Worm (Caenorhabditis elegans) whole organism, L1 larva: ENCODE measurements around the gene clp-2.

Experiments used
- C04F5.9 ChIP-seq: sonication (generic microtip); optimal IDR thresholded peaks from 2 replicates; lab custom pipeline; 2016; ENCODE audit warnings: missing genetic modification characterization, missing compliant biosample characterization
- F16B12.6 ChIP-seq: fragments of 150-350 bp; optimal IDR thresholded peaks from 2 replicates; lab custom pipeline; 2014; ENCODE audit warnings: missing biosample characterization, missing genetic modification characterization
- ceh-63 ChIP-seq: fragments of 200-800 bp; sonication (Bioruptor generic); optimal IDR thresholded peaks from 2 replicates; lab custom pipeline; 2018; ENCODE audit warnings: mild to moderate bottlenecking, missing genetic modification characterization, missing compliant biosample characterization
- ceh-8 ChIP-seq: fragments of 200-800 bp; sonication (Bioruptor generic); optimal IDR thresholded peaks from 2 replicates; lab custom pipeline; 2018; ENCODE audit warnings: mild to moderate bottlenecking, missing genetic modification characterization, moderate library complexity, missing compliant biosample characterization
- ceh-82 ChIP-seq, 3 experiments: fragments of 150-350 bp in 1 of 3; sonication (generic microtip) in 2 of 3; optimal IDR thresholded peaks; 2 replicates each; lab custom pipeline; 2014 to 2017; ENCODE audit warnings: missing biosample characterization in 3 of 3, missing genetic modification characterization in 3 of 3
- ceh-90 ChIP-seq: sonication (generic microtip); optimal IDR thresholded peaks from 2 replicates; lab custom pipeline; 2016; ENCODE audit warnings: missing genetic modification characterization, missing compliant biosample characterization
- ces-1 ChIP-seq: fragments of 150-350 bp; optimal IDR thresholded peaks from 2 replicates; lab custom pipeline; 2014; ENCODE audit warnings: missing biosample characterization, missing genetic modification reagents, missing genetic modification characterization
- dpl-1 ChIP-seq, 3 experiments: fragments of 150-350 bp in 2 of 3; sonication (generic microtip) in 1 of 3; optimal IDR thresholded peaks; 2 replicates each; lab custom pipeline; 2014 to 2017; ENCODE audit warnings: missing biosample characterization in 3 of 3, missing genetic modification characterization in 3 of 3, missing genetic modification reagents in 3 of 3
- efl-1 ChIP-seq, 4 experiments: fragments of 150-350 bp; optimal IDR thresholded peaks in 3 of 4; peaks in 1 of 4; 1 replicate in 1 of 4; 2 replicates in 3 of 4; lab custom pipeline; 2014; ENCODE audit warnings: missing biosample characterization in 2 of 4, missing genetic modification characterization in 2 of 4, missing genetic modification reagents in 2 of 4
- fkh-10 ChIP-seq: sonication (generic microtip); optimal IDR thresholded peaks from 2 replicates; lab custom pipeline; 2017; ENCODE audit warnings: missing biosample characterization, missing genetic modification reagents, missing genetic modification characterization
- fkh-4 ChIP-seq: sonication (generic microtip); optimal IDR thresholded peaks from 2 replicates; lab custom pipeline; 2016; ENCODE audit warnings: missing compliant biosample characterization, missing genetic modification characterization, borderline replicate concordance
- fkh-8 ChIP-seq: sonication (generic microtip); optimal IDR thresholded peaks from 2 replicates; lab custom pipeline; 2016; ENCODE audit warnings: mild to moderate bottlenecking, missing genetic modification characterization, missing compliant biosample characterization
- irx-1 ChIP-seq: sonication (generic microtip); optimal IDR thresholded peaks from 2 replicates; lab custom pipeline; 2016; ENCODE audit warnings: missing genetic modification characterization, missing compliant biosample characterization
- isw-1 ChIP-seq: fragments of 200-800 bp; sonication (Bioruptor generic); IDR thresholded peaks from 2 replicates; pipeline ENCODE4 v1.3.6; 2022; ENCODE audit warnings: missing genetic modification characterization, missing compliant biosample characterization
- jun-1 ChIP-seq: fragments of 150-350 bp; optimal IDR thresholded peaks from 2 replicates; lab custom pipeline; 2014; ENCODE audit warnings: missing biosample characterization, missing genetic modification reagents, missing genetic modification characterization
- lin-13 ChIP-seq: fragments of 150-350 bp; optimal IDR thresholded peaks from 2 replicates; lab custom pipeline; 2014; ENCODE audit warnings: missing biosample characterization, missing genetic modification reagents, missing genetic modification characterization
- lin-14 ChIP-seq: fragments of 200-800 bp; sonication (Bioruptor generic); optimal IDR thresholded peaks from 2 replicates; lab custom pipeline; 2018; ENCODE audit warnings: mild to moderate bottlenecking, missing genetic modification characterization, moderate library complexity, missing compliant biosample characterization
- lin-35 ChIP-seq, 2 experiments: fragments of 150-350 bp; optimal IDR thresholded peaks; 2 replicates each; lab custom pipeline; 2014; ENCODE audit warnings: missing biosample characterization in 2 of 2, missing genetic modification characterization in 2 of 2, missing genetic modification reagents in 2 of 2
- lin-39 ChIP-seq: fragments of 150-350 bp; optimal IDR thresholded peaks from 2 replicates; lab custom pipeline; 2014; ENCODE audit warnings: missing biosample characterization, missing genetic modification reagents, missing genetic modification characterization
- lsy-2 ChIP-seq, 2 experiments: fragments of 150-350 bp; optimal IDR thresholded peaks; 2 replicates each; lab custom pipeline; 2014; ENCODE audit warnings: missing biosample characterization in 2 of 2, missing genetic modification characterization in 2 of 2
- mab-9 ChIP-seq: fragments of 200-800 bp; sonication (Bioruptor generic); IDR thresholded peaks from 2 replicates; pipeline ENCODE4 v1.3.6; 2022; ENCODE audit warnings: missing genetic modification reagents, missing genetic modification characterization, missing compliant biosample characterization
- mdl-1 ChIP-seq, 2 experiments: fragments of 150-350 bp; optimal IDR thresholded peaks; 2 replicates each; lab custom pipeline; 2014 to 2017; ENCODE audit warnings: missing biosample characterization in 2 of 2, missing genetic modification characterization in 2 of 2, inconsistent platforms in 1 of 2
- mef-2 ChIP-seq: fragments of 150-350 bp; optimal IDR thresholded peaks from 2 replicates; lab custom pipeline; 2014; ENCODE audit warnings: missing biosample characterization, missing genetic modification characterization
- mep-1 ChIP-seq: fragments of 150-350 bp; optimal IDR thresholded peaks from 2 replicates; lab custom pipeline; 2014; ENCODE audit warnings: missing biosample characterization, missing genetic modification characterization
- nhr-11 ChIP-seq: fragments of 150-350 bp; optimal IDR thresholded peaks from 2 replicates; lab custom pipeline; 2014; ENCODE audit warnings: missing biosample characterization, missing genetic modification characterization
- nhr-19 ChIP-seq: fragments of 200-800 bp; sonication (Bioruptor generic); conservative IDR thresholded peaks from 2 replicates; pipeline ENCODE4 v1.3.6; 2022; ENCODE audit warnings: missing genetic modification characterization, missing compliant biosample characterization
- nhr-237 ChIP-seq: fragments of 150-350 bp; optimal IDR thresholded peaks from 2 replicates; lab custom pipeline; 2014; ENCODE audit warnings: missing biosample characterization, missing genetic modification characterization
- nhr-47 ChIP-seq: sonication (generic microtip); optimal IDR thresholded peaks from 2 replicates; lab custom pipeline; 2016; ENCODE audit warnings: mild to moderate bottlenecking, missing genetic modification characterization, moderate library complexity, missing compliant biosample characterization
- nhr-71 ChIP-seq: sonication (generic microtip); optimal IDR thresholded peaks from 2 replicates; lab custom pipeline; 2016; ENCODE audit warnings: mild to moderate bottlenecking, missing genetic modification characterization, moderate library complexity, missing compliant biosample characterization
- pax-3 ChIP-seq: fragments of 200-800 bp; sonication (Bioruptor generic); optimal IDR thresholded peaks from 2 replicates; lab custom pipeline; 2018; ENCODE audit warnings: mild to moderate bottlenecking, missing genetic modification characterization, moderate library complexity, missing compliant biosample characterization
- rnt-1 ChIP-seq: sonication (generic microtip); optimal IDR thresholded peaks from 2 replicates; lab custom pipeline; 2016; ENCODE audit warnings: mild to moderate bottlenecking, missing genetic modification characterization, moderate library complexity, missing compliant biosample characterization
- skn-1 ChIP-seq: fragments of 150-350 bp; optimal IDR thresholded peaks from 2 replicates; lab custom pipeline; 2014; ENCODE audit warnings: missing biosample characterization, missing genetic modification characterization
- snu-23 ChIP-seq: sonication (generic microtip); optimal IDR thresholded peaks from 2 replicates; lab custom pipeline; 2016; ENCODE audit warnings: missing genetic modification characterization, missing compliant biosample characterization
- sox-4 ChIP-seq: sonication (generic microtip); optimal IDR thresholded peaks from 2 replicates; lab custom pipeline; 2016; ENCODE audit warnings: missing genetic modification characterization, missing compliant biosample characterization
- sptf-1 ChIP-seq: fragments of 150-350 bp; optimal IDR thresholded peaks from 2 replicates; lab custom pipeline; 2014; ENCODE audit warnings: missing biosample characterization, missing genetic modification characterization
- swsn-7 ChIP-seq: sonication (generic microtip); optimal IDR thresholded peaks from 2 replicates; lab custom pipeline; 2016; ENCODE audit warnings: missing genetic modification characterization, missing compliant biosample characterization
- tbx-2 ChIP-seq: sonication (generic microtip); optimal IDR thresholded peaks from 2 replicates; lab custom pipeline; 2016; ENCODE audit warnings: missing genetic modification characterization, missing compliant biosample characterization
- tlp-1 ChIP-seq: fragments of 150-350 bp; optimal IDR thresholded peaks from 2 replicates; lab custom pipeline; 2014; ENCODE audit warnings: missing biosample characterization, missing genetic modification characterization
- unc-30 ChIP-seq: sonication (generic microtip); optimal IDR thresholded peaks from 2 replicates; lab custom pipeline; 2017; ENCODE audit warnings: missing biosample characterization, missing genetic modification characterization
- unc-86 ChIP-seq: sonication (generic microtip); optimal IDR thresholded peaks from 2 replicates; lab custom pipeline; 2016; ENCODE audit warnings: missing genetic modification characterization, missing compliant biosample characterization
- xbp-1 ChIP-seq: sonication (generic microtip); optimal IDR thresholded peaks from 2 replicates; lab custom pipeline; 2016; ENCODE audit warnings: missing genetic modification characterization, missing compliant biosample characterization
- zag-1 ChIP-seq: fragments of 150-350 bp; optimal IDR thresholded peaks from 2 replicates; lab custom pipeline; 2014; ENCODE audit warnings: missing biosample characterization, missing genetic modification characterization
- ztf-11 ChIP-seq, 2 experiments: sonication (generic microtip); optimal IDR thresholded peaks; 2 replicates each; lab custom pipeline; 2016 to 2017; ENCODE audit warnings: missing genetic modification characterization in 2 of 2, missing biosample characterization in 1 of 2, missing compliant biosample characterization in 1 of 2

The clp-2 gene

ce11 chrIII:4659426-4659825 lies 44.4 kb downstream of the clp-2 start:
- TF ChIP-seq mep-1 (tag; lab: Kevin White, UChicago) (no peak), fkh-4 (tag; lab: Kevin White, UChicago) (no peak), tbx-2 (tag; lab: Kevin White, UChicago) (no peak), ceh-82 (tag; optimal IDR thresholded peaks at IDR 0.05; lab: Kevin White, UChicago) (no peak), unc-30 (tag; lab: Kevin White, UChicago) (no peak)

ce11 chrIII:4658384-4658844 lies 45.4 kb downstream of the clp-2 start, which contains the start of gene cdka-1:
cdka-1 (plus strand) TSS chrIII:4658794.
- no peak for TF ChIP-seq lin-39 (tag; lab: Kevin White, UChicago)
- no peak for TF ChIP-seq C04F5.9 (tag; lab: Kevin White, UChicago)
- peak in 1 of 2 experiments; percentile 11 for TF ChIP-seq lsy-2 (tag; optimal IDR thresholded peaks at IDR 0.05; lab: Kevin White, UChicago)
- peak; percentile 65 for TF ChIP-seq lin-14 (GFP tag; lab: Kevin White, UChicago)

ce11 chrIII:4657386-4657785 lies 46.4 kb downstream of the clp-2 start:
- TF ChIP-seq xbp-1 (no peak), lsy-2 (tag; optimal IDR thresholded peaks at IDR 0.05; lab: Kevin White, UChicago) (no peak), lin-14 (GFP tag; lab: Kevin White, UChicago) (peak; percentile 47), ces-1 (GFP tag; lab: Kevin White, UChicago) (peak; percentile 40)

- no peak for TF ChIP-seq ztf-11 (tag; optimal IDR thresholded peaks at IDR 0.05; lab: Kevin White, UChicago)
- peak; percentile 13 for TF ChIP-seq rnt-1 (tag; lab: Kevin White, UChicago)
- peak; percentile 76 for TF ChIP-seq fkh-8 (tag; lab: Kevin White, UChicago)
- TF ChIP-seq nhr-71 (tag; lab: Kevin White, UChicago), result peak; percentile 62
- no peak for TF ChIP-seq jun-1 (tag; lab: Kevin White, UChicago)
- TF ChIP-seq lin-39 (tag; lab: Kevin White, UChicago), result no peak
- TF ChIP-seq mdl-1 (tag; optimal IDR thresholded peaks at IDR 0.05; lab: Kevin White, UChicago), result no peak
- peak in 1 of 2 experiments; percentile 53 for TF ChIP-seq lin-35 (GFP tag; optimal IDR thresholded peaks at IDR 0.05; lab: Kevin White, UChicago)
- TF ChIP-seq mab-9, result 0 out of 2 replicates have a peak, but pooled peaks have one; percentile 8
- peak; percentile 51 to 67 (median 53) for TF ChIP-seq ceh-82 (tag; optimal IDR thresholded peaks at IDR 0.05; lab: Kevin White, UChicago)
- peak; percentile 31 to 40 for TF ChIP-seq efl-1 (optimal IDR thresholded peaks at IDR 0.05; lab: Kevin White, UChicago)
- TF ChIP-seq efl-1 (GFP tag; optimal IDR thresholded peaks at IDR 0.05 in 1 of 2; lab: Kevin White, UChicago), result peak in 1 of 2 experiments; percentile 11
- peak; percentile 38 for TF ChIP-seq fkh-10
- TF ChIP-seq ceh-8, result no peak
- TF ChIP-seq unc-30 (tag; lab: Kevin White, UChicago), result no peak
- peak; percentile 35 for TF ChIP-seq irx-1 (tag; lab: Kevin White, UChicago)
- TF ChIP-seq tbx-2 (tag; lab: Kevin White, UChicago), result peak; percentile 62
- no peak for TF ChIP-seq sptf-1 (tag; lab: Kevin White, UChicago)
- TF ChIP-seq dpl-1 (GFP tag; optimal IDR thresholded peaks at IDR 0.05; lab: Kevin White, UChicago), result peak in 1 of 3 experiments; percentile 8
- TF ChIP-seq nhr-19 (GFP tag; lab: Robert Waterston, UW), result 0 out of 2 replicates have a peak, but pooled peaks have one; percentile 3
- TF ChIP-seq snu-23 (GFP tag; lab: Kevin White, UChicago), result peak; percentile 58
- no peak for TF ChIP-seq fkh-4 (tag; lab: Kevin White, UChicago)
- no peak for TF ChIP-seq zag-1 (tag; lab: Kevin White, UChicago)
- no peak for TF ChIP-seq nhr-237 (tag; lab: Kevin White, UChicago)
- no peak for TF ChIP-seq ceh-90 (tag; lab: Kevin White, UChicago)
- peak; percentile 64 for TF ChIP-seq unc-86
- TF ChIP-seq nhr-47, result peak; percentile 67
- TF ChIP-seq mef-2 (tag; lab: Kevin White, UChicago), result no peak
- no peak for TF ChIP-seq tlp-1 (tag; lab: Kevin White, UChicago)
- TF ChIP-seq isw-1 (GFP tag; lab: Robert Waterston, UW), result peak; percentile 36
- peak in 1 of 2 experiments; percentile 65 for TF ChIP-seq lsy-2 (tag; optimal IDR thresholded peaks at IDR 0.05; lab: Kevin White, UChicago)
- TF ChIP-seq sox-4 (tag; lab: Kevin White, UChicago), result peak; percentile 12
- peak; percentile 29 for TF ChIP-seq xbp-1
- TF ChIP-seq lin-14 (GFP tag; lab: Kevin White, UChicago), result peak; percentile 92
- TF ChIP-seq skn-1 (tag; lab: Kevin White, UChicago), result peak; percentile 36
- TF ChIP-seq swsn-7 (tag; lab: Kevin White, UChicago), result peak; percentile 53
- TF ChIP-seq mep-1 (tag; lab: Kevin White, UChicago), result peak; percentile 41
- TF ChIP-seq F16B12.6, result no peak
- no peak for TF ChIP-seq nhr-11 (tag; lab: Kevin White, UChicago)
- no peak for TF ChIP-seq lin-13 (GFP tag; lab: Kevin White, UChicago)
- TF ChIP-seq pax-3 (tag; lab: Kevin White, UChicago), result peak; percentile 36
- TF ChIP-seq ceh-63 (GFP tag; lab: Kevin White, UChicago), result peak; percentile 25
Observed at ce11 chrIII:4656415-4656814, 47.4 kb downstream of the clp-2 start.
